Worm (Caenorhabditis elegans): ENCODE data around the gene lys-7.

lys-7 gene

DNA sequence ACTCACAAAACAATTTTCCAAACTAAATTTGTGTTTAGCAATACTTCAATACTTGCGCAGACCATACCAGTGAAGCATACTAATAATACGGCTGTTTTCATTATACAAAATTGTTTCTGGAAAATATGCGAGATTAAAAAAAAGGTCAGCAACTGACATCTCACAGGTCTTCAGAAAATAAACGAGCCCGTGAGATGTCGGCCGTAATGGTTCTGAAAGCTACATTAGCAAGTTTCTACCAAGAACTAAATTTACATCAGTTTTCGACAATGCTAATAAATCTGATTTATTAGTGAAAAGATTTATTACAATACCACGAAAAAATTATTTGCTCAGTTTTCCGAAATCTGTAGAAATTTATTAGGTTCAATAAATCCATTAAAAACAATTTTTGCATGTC, 4.9 kb downstream of the lys-7 start, which contains the start of gene srbc-31:
srbc-31 (minus strand) TSS at position 101 of the 400 bp plus-strand sequence.
- TF ChIP-seq lsy-2 (tag; optimal IDR thresholded peaks at IDR 0.05) (no peak), sem-2 (GFP tag; optimal IDR thresholded peaks at IDR 0.05) (no peak), elt-1 (tag; optimal IDR thresholded peaks at IDR 0.05; ENCODE audit: borderline replicate concordance, insufficient read depth) (no peak), mep-1 (tag; optimal IDR thresholded peaks at IDR 0.05) (no peak)

DNA sequence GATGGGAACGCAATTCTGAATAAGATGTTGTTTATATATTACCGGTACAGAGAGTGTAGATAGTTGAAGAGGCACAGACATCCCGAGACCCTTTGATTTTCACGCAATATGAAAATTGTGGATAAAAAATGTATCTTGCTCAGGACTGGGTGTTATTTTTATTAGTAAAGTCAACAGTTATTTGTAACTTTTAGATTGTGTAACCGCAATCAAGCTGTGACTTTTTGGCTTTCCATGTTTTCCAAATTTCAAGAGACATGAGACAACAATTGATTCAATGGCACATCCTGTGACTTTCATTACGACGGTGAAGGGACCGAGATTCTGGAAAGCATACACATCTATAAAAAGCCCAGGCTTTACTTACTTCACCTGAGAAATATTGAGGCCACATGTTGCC, 6.2 kb downstream of the lys-7 start:
- TF ChIP-seq ham-2 (GFP tag; optimal IDR thresholded peaks at IDR 0.05) (no peak), elt-1 (tag; optimal IDR thresholded peaks at IDR 0.05; ENCODE audit: borderline replicate concordance, insufficient read depth) (no peak)

DNA sequence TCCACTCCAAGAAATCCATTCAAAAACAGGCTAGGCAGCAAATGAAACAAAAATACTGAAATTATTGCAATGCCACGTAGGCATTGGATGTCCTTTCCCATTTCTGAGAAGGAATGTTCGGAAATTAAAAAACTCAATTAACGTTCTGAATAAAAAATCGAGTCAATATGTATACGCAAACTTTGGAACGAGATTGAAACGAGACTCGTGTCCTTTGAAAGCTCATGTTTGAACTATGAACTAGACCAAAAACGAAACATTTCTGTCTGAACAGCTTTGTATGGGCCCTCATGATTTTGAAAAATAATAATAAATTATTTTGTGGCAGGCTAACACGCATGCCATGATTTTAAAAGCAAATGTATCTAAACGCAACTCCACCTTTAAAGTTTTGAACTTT, 7.4 kb downstream of the lys-7 start, which contains the start of gene oac-2:
oac-2 (minus strand) TSS at position 101 of the 400 bp plus-strand sequence.
- TF ChIP-seq mep-1 (tag; optimal IDR thresholded peaks at IDR 0.05) = no peak
- TF ChIP-seq mls-2 (tag; optimal IDR thresholded peaks at IDR 0.05) = no peak
- no peak for TF ChIP-seq M03D4.4 (tag; optimal IDR thresholded peaks at IDR 0.05)
- TF ChIP-seq hlh-1 (tag; optimal IDR thresholded peaks at IDR 0.05) = no peak

DNA sequence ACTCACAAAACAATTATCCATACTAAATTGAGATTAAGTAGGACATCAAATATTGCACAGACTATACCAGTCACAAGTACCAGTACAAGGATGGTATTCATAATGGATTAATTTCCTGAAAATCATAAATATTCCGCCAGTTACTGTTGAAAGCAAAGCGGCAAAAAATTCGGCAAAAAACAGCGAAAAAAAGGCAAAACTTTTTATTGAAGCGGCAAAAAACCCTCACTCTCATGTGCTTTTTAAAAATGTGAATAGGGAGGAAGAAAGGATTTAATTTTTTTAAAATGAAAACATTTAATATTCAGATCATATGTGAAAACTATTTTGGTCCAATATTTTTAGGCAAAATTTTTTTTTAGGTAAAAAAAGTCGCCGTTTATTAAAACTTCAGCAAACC, 11.6 kb downstream of the lys-7 start, which contains the start of gene srbc-29:
srbc-29 (minus strand) TSS at position 101 of the 400 bp plus-strand sequence.
- TF ChIP-seq ham-2 (GFP tag; optimal IDR thresholded peaks at IDR 0.05) (no peak), drap-1 (GFP tag; optimal IDR thresholded peaks at IDR 0.05) (no peak), sem-2 (GFP tag; optimal IDR thresholded peaks at IDR 0.05) (no peak), flh-1 (GFP tag; optimal IDR thresholded peaks at IDR 0.05) (no peak), nhr-237 (tag; optimal IDR thresholded peaks at IDR 0.05) (no peak), sptf-1 (tag; optimal IDR thresholded peaks at IDR 0.05) (no peak), ceh-43 (GFP tag; optimal IDR thresholded peaks at IDR 0.05) (no peak), elt-1 (tag; optimal IDR thresholded peaks at IDR 0.05; ENCODE audit: borderline replicate concordance, insufficient read depth) (no peak), unc-62 (GFP tag; optimal IDR thresholded peaks at IDR 0.05) (no peak), lin-13 (tag; optimal IDR thresholded peaks at IDR 0.05) (no peak), cnd-1 (tag; optimal IDR thresholded peaks at IDR 0.05) (no peak), elt-3 (tag; optimal IDR thresholded peaks at IDR 0.05) (no peak), bed-3 (GFP tag; optimal IDR thresholded peaks at IDR 0.05) (no peak), nhr-28 (tag; optimal IDR thresholded peaks at IDR 0.05) (no peak), nhr-12 (tag; optimal IDR thresholded peaks at IDR 0.05) (no peak), unc-39 (tag; optimal IDR thresholded peaks at IDR 0.05) (no peak), mep-1 (tag; optimal IDR thresholded peaks at IDR 0.05) (no peak), ztf-11 (tag; optimal IDR thresholded peaks at IDR 0.05) (no peak), nhr-2 (tag; optimal IDR thresholded peaks at IDR 0.05) (no peak), zip-8 (tag; optimal IDR thresholded peaks at IDR 0.05) (no peak)

DNA sequence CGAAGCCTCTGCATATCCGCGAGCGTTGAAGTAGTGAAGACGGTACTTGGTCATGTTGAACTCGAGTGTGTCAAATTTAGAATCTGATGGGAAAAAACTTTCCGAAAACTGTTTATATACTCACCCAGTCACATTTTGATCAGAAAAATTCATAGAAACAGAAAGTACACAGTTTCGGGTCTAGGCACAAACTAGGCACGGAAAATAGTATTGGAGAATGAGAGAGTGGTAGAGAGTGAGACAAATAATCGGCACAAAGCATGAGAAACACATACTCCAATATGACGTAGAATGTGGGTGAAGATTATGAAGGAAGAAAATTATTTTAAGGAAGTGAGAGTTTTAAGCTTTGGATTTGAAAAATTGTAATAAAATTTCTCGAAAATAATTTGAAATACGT, 14.0 kb downstream of the lys-7 start, which contains the start of gene gst-33:
gst-33 (minus strand) TSS at position 127 of the 400 bp plus-strand sequence.
- TF ChIP-seq unc-120 (tag; optimal IDR thresholded peaks at IDR 0.05; ENCODE audit: poor library complexity, severe bottlenecking) = no peak
- TF ChIP-seq elt-3 (tag; optimal IDR thresholded peaks at IDR 0.05) = no peak
- no peak for TF ChIP-seq unc-39 (tag; optimal IDR thresholded peaks at IDR 0.05)
- no peak for TF ChIP-seq nhr-76 (tag; optimal IDR thresholded peaks at IDR 0.05)
- no peak for TF ChIP-seq flh-1 (GFP tag; optimal IDR thresholded peaks at IDR 0.05)
- TF ChIP-seq tbx-8 (GFP tag; optimal IDR thresholded peaks at IDR 0.05) = no peak
- no peak for TF ChIP-seq sptf-1 (tag; optimal IDR thresholded peaks at IDR 0.05)
- no peak for TF ChIP-seq ces-1 (GFP tag; optimal IDR thresholded peaks at IDR 0.05)
- no peak for TF ChIP-seq ceh-43 (GFP tag; optimal IDR thresholded peaks at IDR 0.05)
- TF ChIP-seq ztf-11 (tag; optimal IDR thresholded peaks at IDR 0.05) = no peak
- TF ChIP-seq hlh-1 (tag; optimal IDR thresholded peaks at IDR 0.05) = no peak
- no peak for TF ChIP-seq mls-2 (tag; optimal IDR thresholded peaks at IDR 0.05)
- TF ChIP-seq lin-32 (GFP tag; optimal IDR thresholded peaks at IDR 0.05) = no peak
- TF ChIP-seq nhr-12 (tag; optimal IDR thresholded peaks at IDR 0.05) = no peak
- no peak for TF ChIP-seq ceh-39 (tag; optimal IDR thresholded peaks at IDR 0.05)

DNA sequence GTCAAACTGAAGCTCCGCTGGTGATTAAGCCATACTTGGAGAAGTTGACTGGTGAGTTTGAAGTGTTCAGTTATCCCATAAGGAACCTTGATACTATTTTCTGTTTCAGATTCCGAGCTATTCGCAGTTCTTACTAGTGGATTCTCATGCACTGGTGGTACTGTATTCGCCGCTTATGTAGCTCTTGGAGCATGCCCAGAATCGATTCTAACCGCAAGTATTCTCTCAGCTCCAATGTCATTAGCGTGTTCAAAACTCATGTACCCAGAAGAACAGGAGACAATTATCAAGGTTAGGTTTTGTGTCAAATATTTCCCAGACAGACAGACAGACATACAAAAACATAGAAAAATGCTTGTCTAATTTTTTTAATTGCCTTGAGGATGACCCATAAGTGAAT, 17.5 kb downstream of the lys-7 start:
- TF ChIP-seq unc-39 (tag; optimal IDR thresholded peaks at IDR 0.05) (no peak), zip-8 (tag; optimal IDR thresholded peaks at IDR 0.05) (no peak), nhr-12 (tag; optimal IDR thresholded peaks at IDR 0.05) (no peak), nhr-2 (tag; optimal IDR thresholded peaks at IDR 0.05) (no peak), ham-2 (GFP tag; optimal IDR thresholded peaks at IDR 0.05) (no peak), hlh-1 (tag; optimal IDR thresholded peaks at IDR 0.05) (no peak)
